Worm (Caenorhabditis elegans): ENCODE measurements around the gene angl-1.

angl-1 gene

ce11 chrV:2688562-2688961 is 35.7 kb downstream of the angl-1 start:
- TF ChIP-seq rnt-1 (tag; optimal IDR thresholded peaks at IDR 0.05) (no peak), efl-1 (optimal IDR thresholded peaks at IDR 0.05) (no peak), efl-1 (GFP tag; optimal IDR thresholded peaks at IDR 0.05 in 1 of 2) (peak in 1 of 2 experiments; percentile 37)

ce11 chrV:2690478-2690877 is 37.6 kb downstream of the angl-1 start:
- TF ChIP-seq rnt-1 (tag; optimal IDR thresholded peaks at IDR 0.05), result no peak
- TF ChIP-seq C04F5.9 (tag; optimal IDR thresholded peaks at IDR 0.05), result no peak
- no peak for TF ChIP-seq lin-14 (GFP tag; optimal IDR thresholded peaks at IDR 0.05)
- no peak for TF ChIP-seq vab-15 (tag; optimal IDR thresholded peaks at IDR 0.05)
- TF ChIP-seq lir-3 (tag; optimal IDR thresholded peaks at IDR 0.05; ENCODE audit: poor library complexity), result no peak
- TF ChIP-seq nhr-85 (tag), result no peak
- no peak for TF ChIP-seq nhr-77 (tag; optimal IDR thresholded peaks at IDR 0.05)

- no peak for TF ChIP-seq xbp-1 (tag; optimal IDR thresholded peaks at IDR 0.05)
- no peak for TF ChIP-seq dsc-1 (tag; optimal IDR thresholded peaks at IDR 0.05)
- TF ChIP-seq skn-1 (tag; optimal IDR thresholded peaks at IDR 0.05), result no peak
- no peak for TF ChIP-seq ceh-88 (GFP tag; IDR thresholded peaks at IDR 0.05)
- no peak for TF ChIP-seq nhr-77 (tag; optimal IDR thresholded peaks at IDR 0.05)
- no peak for TF ChIP-seq pqm-1 (tag; optimal IDR thresholded peaks at IDR 0.05)
- TF ChIP-seq mdl-1 (tag; optimal IDR thresholded peaks at IDR 0.05), result no peak
- TF ChIP-seq C16A3.4 (tag; optimal IDR thresholded peaks at IDR 0.05), result no peak
- TF ChIP-seq ama-1 (optimal IDR thresholded peaks at IDR 0.05), result no peak
- TF ChIP-seq unc-30 (tag; optimal IDR thresholded peaks at IDR 0.05), result no peak
- TF ChIP-seq lir-3 (tag; optimal IDR thresholded peaks at IDR 0.05; ENCODE audit: poor library complexity), result no peak
- TF ChIP-seq irx-1 (tag; optimal IDR thresholded peaks at IDR 0.05), result no peak
- no peak for TF ChIP-seq nhr-84 (tag; optimal IDR thresholded peaks at IDR 0.05)
- TF ChIP-seq fkh-4 (tag; optimal IDR thresholded peaks at IDR 0.05; ENCODE audit: borderline replicate concordance), result no peak
- TF ChIP-seq dpl-1 (GFP tag; optimal IDR thresholded peaks at IDR 0.05), result no peak
- TF ChIP-seq lin-13 (GFP tag; optimal IDR thresholded peaks at IDR 0.05), result no peak
- TF ChIP-seq nhr-11 (tag; optimal IDR thresholded peaks at IDR 0.05), result no peak
- TF ChIP-seq alr-1 (tag; optimal IDR thresholded peaks at IDR 0.05; ENCODE audit: borderline replicate concordance), result no peak
- no peak for TF ChIP-seq efl-3 (GFP tag; optimal IDR thresholded peaks at IDR 0.05)
Observed at ce11 chrV:2690948-2691347, 38.1 kb downstream of the angl-1 start.

- TF ChIP-seq lin-14 (GFP tag; optimal IDR thresholded peaks at IDR 0.05) (no peak), zag-1 (tag; optimal IDR thresholded peaks at IDR 0.05) (no peak), isw-1 (GFP tag; IDR thresholded peaks at IDR 0.05) (peak; percentile 36; the same call in 1 of the 2 replicates), nhr-90 (tag; optimal IDR thresholded peaks at IDR 0.05; ENCODE audit: poor library complexity) (peak; percentile 62), nhr-12 (tag; optimal IDR thresholded peaks at IDR 0.05) (no peak), efl-3 (GFP tag; optimal IDR thresholded peaks at IDR 0.05) (no peak), swsn-7 (tag; optimal IDR thresholded peaks at IDR 0.05) (peak; percentile 61), fkh-8 (tag; optimal IDR thresholded peaks at IDR 0.05) (peak; percentile 47), ceh-82 (tag; optimal IDR thresholded peaks at IDR 0.05) (peak; percentile 60 to 88 (median 63)), xbp-1 (tag; optimal IDR thresholded peaks at IDR 0.05) (peak; percentile 80), snpc-4 (tag; optimal IDR thresholded peaks at IDR 0.05) (peak; percentile 21), sox-4 (tag; optimal IDR thresholded peaks at IDR 0.05) (no peak), Y116A8C.19 (tag; optimal IDR thresholded peaks at IDR 0.05; ENCODE audit: borderline replicate concordance) (no peak), skn-1 (tag; optimal IDR thresholded peaks at IDR 0.05) (peak; percentile 45), F16B12.6 (tag; optimal IDR thresholded peaks at IDR 0.05) (peak; percentile 93), snu-23 (GFP tag; optimal IDR thresholded peaks at IDR 0.05) (peak; percentile 84), nhr-20 (tag; optimal IDR thresholded peaks at IDR 0.05) (peak; percentile 72), dsc-1 (tag; optimal IDR thresholded peaks at IDR 0.05) (peak; percentile 30), nhr-71 (tag; optimal IDR thresholded peaks at IDR 0.05) (peak; percentile 74), nhr-85 (tag) (peak; percentile 70), rnt-1 (tag; optimal IDR thresholded peaks at IDR 0.05) (no peak), mep-1 (tag; optimal IDR thresholded peaks at IDR 0.05) (peak; percentile 84), tbx-2 (tag; optimal IDR thresholded peaks at IDR 0.05) (peak; percentile 66), nhr-77 (tag; optimal IDR thresholded peaks at IDR 0.05) (peak; percentile 18), aly-2 (tag; optimal IDR thresholded peaks at IDR 0.05) (peak; percentile 41), unc-30 (tag; optimal IDR thresholded peaks at IDR 0.05) (no peak), mdl-1 (tag; optimal IDR thresholded peaks at IDR 0.05) (peak in 1 of 2 experiments; percentile 71), nhr-19 (GFP tag; conservative IDR thresholded peaks at IDR 0.05) (peak; percentile 58), blmp-1 (tag; optimal IDR thresholded peaks at IDR 0.05) (peak; percentile 54), efl-1 (optimal IDR thresholded peaks at IDR 0.05) (peak; percentile 68 to 78), efl-1 (GFP tag; optimal IDR thresholded peaks at IDR 0.05 in 1 of 2) (peak; percentile 82 to 97), unc-86 (tag; optimal IDR thresholded peaks at IDR 0.05) (peak; percentile 30), nhr-47 (tag; optimal IDR thresholded peaks at IDR 0.05) (peak; percentile 72)
Observed at ce11 chrV:2694389-2694788, 41.5 kb downstream of the angl-1 start, which contains the start of gene Y45G12B.2. Gene Y45G12B.2 (plus strand): TSS chrV:2694771.
